Fruit fly (Drosophila melanogaster) whole organism, embryonic: ENCODE results near the gene Catsup.
A peak's percentile ranks its signal among the peaks of the same experiment; 100 is the strongest.

Experiments
- Ada2b ChIP-seq: fragments of 200-800 bp; sonication (Bioruptor generic); IDR thresholded peaks from 2 replicates; pipeline ENCODE4 v1.3.6; 2022; ENCODE audit warnings: missing biosample characterization, missing genetic modification characterization
- Aef1 ChIP-seq: fragments of 200-800 bp; sonication (Bioruptor generic); IDR thresholded peaks from 3 replicates; pipeline ENCODE4 v1.3.6; 2022; ENCODE audit warnings: missing biosample characterization, missing genetic modification characterization
- Atf-2 ChIP-seq: fragments of 200-800 bp; sonication (Bioruptor generic); optimal IDR thresholded peaks from 2 replicates; lab custom pipeline; 2016; ENCODE audit warnings: missing biosample characterization, missing genetic modification characterization
- Awh ChIP-seq: fragments of 200-800 bp; sonication (Bioruptor generic); IDR thresholded peaks from 2 replicates; pipeline ENCODE4, ENCODE4 v1.3.6; 2022; ENCODE audit warnings: missing biosample characterization, missing genetic modification characterization
- BtbVII ChIP-seq: fragments of 200-800 bp; sonication (Bioruptor generic); optimal IDR thresholded peaks from 3 replicates; lab custom pipeline; 2017; ENCODE audit warnings: missing biosample characterization, mild to moderate bottlenecking, missing genetic modification characterization
- CG10431 ChIP-seq: fragments of 200-800 bp; sonication (Bioruptor generic); optimal IDR thresholded peaks from 3 replicates; lab custom pipeline; 2018; ENCODE audit warnings: missing biosample characterization, mild to moderate bottlenecking, missing genetic modification characterization
- CG11247 ChIP-seq: fragments of 200-800 bp; sonication (Bioruptor generic); IDR thresholded peaks from 2 replicates; pipeline ENCODE4 v1.3.6; 2022; ENCODE audit warnings: missing biosample characterization, missing genetic modification characterization
- CG12219 ChIP-seq: fragments of 200-800 bp; sonication (Bioruptor generic); optimal IDR thresholded peaks from 3 replicates; lab custom pipeline; 2018; ENCODE audit warnings: missing biosample characterization, mild to moderate bottlenecking, missing genetic modification characterization
- CG12236 ChIP-seq: fragments of 200-800 bp; sonication (Bioruptor generic); optimal IDR thresholded peaks from 2 replicates; lab custom pipeline; 2016; ENCODE audit warnings: missing biosample characterization, missing genetic modification characterization
- CG14860 ChIP-seq: fragments of 200-800 bp; sonication (Bioruptor generic); IDR thresholded peaks from 3 replicates; pipeline ENCODE4 v1.3.6; 2022; ENCODE audit warnings: missing biosample characterization, missing genetic modification characterization; ENCODE audit not compliant: partially characterized antibody
- CG15269 ChIP-seq: fragments of 200-800 bp; sonication (Bioruptor generic); optimal IDR thresholded peaks from 2 replicates; lab custom pipeline; 2018; ENCODE audit warnings: missing biosample characterization, mild to moderate bottlenecking, missing genetic modification characterization, moderate library complexity
- CG1647 ChIP-seq: fragments of 200-800 bp; sonication (Bioruptor generic); optimal IDR thresholded peaks from 3 replicates; lab custom pipeline; 2016; ENCODE audit warnings: missing biosample characterization, missing genetic modification characterization
- CG17385 ChIP-seq: fragments of 200-800 bp; sonication (Bioruptor generic); optimal IDR thresholded peaks from 3 replicates; lab custom pipeline; 2018; ENCODE audit warnings: missing biosample characterization, mild to moderate bottlenecking, missing genetic modification characterization
- CG18011 ChIP-seq: fragments of 200-800 bp; sonication (Bioruptor generic); optimal IDR thresholded peaks from 2 replicates; lab custom pipeline; 2017; ENCODE audit warnings: missing biosample characterization, missing genetic modification characterization, mild to moderate bottlenecking, moderate library complexity, missing genotype
- CG2120 ChIP-seq: fragments of 200-800 bp; sonication (Bioruptor generic); optimal IDR thresholded peaks from 3 replicates; lab custom pipeline; 2016; ENCODE audit warnings: missing biosample characterization, missing genetic modification characterization
- CG2875 ChIP-seq: fragments of 200-800 bp; sonication (Bioruptor generic); optimal IDR thresholded peaks from 2 replicates; lab custom pipeline; 2017; ENCODE audit warnings: missing biosample characterization, mild to moderate bottlenecking, missing genetic modification characterization, missing genetic modification reagents
- CG30020 ChIP-seq: fragments of 200-800 bp; optimal IDR thresholded peaks from 2 replicates; lab custom pipeline; 2019; ENCODE audit warnings: missing biosample characterization, mild to moderate bottlenecking, missing genetic modification characterization, moderate library complexity
- CG30403 ChIP-seq: fragments of 200-800 bp; sonication (Bioruptor generic); optimal IDR thresholded peaks from 3 replicates; lab custom pipeline; 2016; ENCODE audit warnings: missing biosample characterization, missing genetic modification characterization
- CG3163 ChIP-seq: fragments of 200-800 bp; sonication (Bioruptor generic); optimal IDR thresholded peaks from 3 replicates; lab custom pipeline; 2016; ENCODE audit warnings: missing biosample characterization, missing genetic modification characterization
- CG32767 ChIP-seq: fragments of 200-800 bp; sonication (Bioruptor generic); IDR thresholded peaks from 2 replicates; pipeline ENCODE4 v1.3.6; 2022; ENCODE audit warnings: missing biosample characterization, missing genetic modification characterization
- CG32772 ChIP-seq: fragments of 200-800 bp; sonication (Bioruptor generic); IDR thresholded peaks from 2 replicates; pipeline ENCODE4 v1.3.6; 2022; ENCODE audit warnings: missing biosample characterization, missing genetic modification characterization
- CG33557 ChIP-seq: fragments of 200-800 bp; sonication (Bioruptor generic); optimal IDR thresholded peaks from 2 replicates; lab custom pipeline; 2019; ENCODE audit warnings: missing biosample characterization, mild to moderate bottlenecking, missing genetic modification characterization, moderate library complexity
- CG4282 ChIP-seq: fragments of 200-800 bp; sonication (Bioruptor generic); optimal IDR thresholded peaks from 2 replicates; lab custom pipeline; 2016; ENCODE audit warnings: missing biosample characterization, missing genetic modification characterization
- CG6175 ChIP-seq: fragments of 200-800 bp; sonication (Bioruptor generic); IDR thresholded peaks from 3 replicates; pipeline ENCODE4 v1.3.6; 2022; ENCODE audit warnings: missing biosample characterization, missing genetic modification characterization
- CG8359 ChIP-seq: fragments of 200-800 bp; sonication (Bioruptor generic); optimal IDR thresholded peaks from 2 replicates; lab custom pipeline; 2017; ENCODE audit warnings: missing biosample characterization, mild to moderate bottlenecking, missing genetic modification characterization, borderline replicate concordance
- Dp ChIP-seq: fragments of 200-800 bp; sonication (Bioruptor generic); optimal IDR thresholded peaks from 2 replicates; lab custom pipeline; 2018; ENCODE audit warnings: missing biosample characterization, mild to moderate bottlenecking, missing genetic modification characterization, moderate library complexity
- Drgx ChIP-seq: fragments of 200-800 bp; sonication (Bioruptor generic); IDR thresholded peaks from 2 replicates; pipeline ENCODE4 v1.3.6; 2022; ENCODE audit warnings: missing biosample characterization, missing genetic modification characterization
- Eip74EF ChIP-seq, 2 experiments: fragments of 200-800 bp in 1 of 2; fragments of >200 bp in 1 of 2; sonication (Bioruptor generic) in 1 of 2; optimal IDR thresholded peaks; 2 replicates each; lab custom pipeline; 2017 to 2019; ENCODE audit warnings: missing biosample characterization in 2 of 2, missing genetic modification characterization in 2 of 2, mild to moderate bottlenecking in 1 of 2, moderate library complexity in 1 of 2
- Fer2 ChIP-seq: fragments of 200-800 bp; sonication (Bioruptor generic); optimal IDR thresholded peaks from 2 replicates; lab custom pipeline; 2018; ENCODE audit warnings: missing biosample characterization, mild to moderate bottlenecking, missing genetic modification characterization, moderate library complexity
- HmgZ ChIP-seq: fragments of 200-800 bp; sonication (Bioruptor generic); optimal IDR thresholded peaks from 2 replicates; lab custom pipeline; 2018; ENCODE audit warnings: missing biosample characterization, mild to moderate bottlenecking, missing genetic modification characterization
- Hr39 ChIP-seq: fragments of >200 bp; optimal IDR thresholded peaks from 2 replicates; lab custom pipeline; 2017
- Hr51 ChIP-seq, 2 experiments: fragments of 200-800 bp; sonication (Bioruptor generic); optimal IDR thresholded peaks; 2 replicates in 1 of 2; 3 replicates in 1 of 2; lab custom pipeline; 2016 to 2018; ENCODE audit warnings: missing biosample characterization in 2 of 2, missing genetic modification characterization in 2 of 2, mild to moderate bottlenecking in 1 of 2, moderate library complexity in 1 of 2
- Mrtf ChIP-seq: fragments of 200-800 bp; sonication (Bioruptor generic); IDR thresholded peaks from 3 replicates; pipeline ENCODE4 v1.3.6; 2022; ENCODE audit warnings: missing biosample characterization, missing genetic modification characterization
- Sin3A ChIP-seq: fragments of >200 bp; optimal IDR thresholded peaks from 2 replicates; lab custom pipeline; 2018
- Sry-β ChIP-seq: fragments of 200-800 bp; sonication (Bioruptor generic); optimal IDR thresholded peaks from 2 replicates; lab custom pipeline; 2018; ENCODE audit warnings: missing biosample characterization, mild to moderate bottlenecking, missing genetic modification characterization, moderate library complexity
- Ssrp ChIP-seq: fragments of 200-800 bp; sonication (Bioruptor generic); optimal IDR thresholded peaks from 2 replicates; lab custom pipeline; 2018; ENCODE audit warnings: missing biosample characterization, mild to moderate bottlenecking, missing genetic modification characterization, moderate library complexity
- ara ChIP-seq: fragments of 200-800 bp; sonication (Bioruptor generic); IDR thresholded peaks from 2 replicates; pipeline ENCODE4 v1.3.6; 2022; ENCODE audit warnings: missing biosample characterization, missing genetic modification characterization
- fd102C ChIP-seq: fragments of 200-800 bp; sonication (Bioruptor generic); optimal IDR thresholded peaks from 2 replicates; lab custom pipeline; 2018; ENCODE audit warnings: missing biosample characterization, mild to moderate bottlenecking, missing genetic modification characterization, moderate library complexity
- fd64A ChIP-seq: fragments of 200-800 bp; sonication (Bioruptor generic); optimal IDR thresholded peaks from 3 replicates; lab custom pipeline; 2018; ENCODE audit warnings: missing biosample characterization, mild to moderate bottlenecking, missing genetic modification characterization
- jing ChIP-seq: fragments of 200-800 bp; sonication (Bioruptor generic); optimal IDR thresholded peaks from 2 replicates; lab custom pipeline; 2018; ENCODE audit warnings: missing biosample characterization, mild to moderate bottlenecking, missing genetic modification characterization
- jumu ChIP-seq: fragments of 200-800 bp; sonication (Bioruptor generic); optimal IDR thresholded peaks from 3 replicates; lab custom pipeline; 2016; ENCODE audit warnings: missing biosample characterization, missing genetic modification characterization
- lilli ChIP-seq: fragments of 200-800 bp; sonication (Bioruptor generic); optimal IDR thresholded peaks from 3 replicates; lab custom pipeline; 2016; ENCODE audit warnings: missing biosample characterization, missing genetic modification characterization
- lov ChIP-seq, 2 experiments: fragments of 200-800 bp in 1 of 2; fragments of >200 bp in 1 of 2; sonication (Bioruptor generic) in 1 of 2; IDR thresholded peaks in 1 of 2; optimal IDR thresholded peaks in 1 of 2; 2 replicates in 1 of 2; 3 replicates in 1 of 2; pipeline versions ENCODE4 v1.3.6 to Lab custom; 2017 to 2022; ENCODE audit warnings: missing biosample characterization in 1 of 2, missing genetic modification characterization in 1 of 2
- psq ChIP-seq: fragments of 200-800 bp; sonication (Bioruptor generic); optimal IDR thresholded peaks from 2 replicates; lab custom pipeline; 2017; ENCODE audit warnings: missing biosample characterization, missing genetic modification characterization
- pum ChIP-seq: fragments of 200-800 bp; sonication (Bioruptor generic); optimal IDR thresholded peaks from 2 replicates; lab custom pipeline; 2016; ENCODE audit warnings: missing biosample characterization, missing genetic modification characterization
- rib ChIP-seq: fragments of 200-800 bp; sonication (Bioruptor generic); IDR thresholded peaks from 2 replicates; pipeline ENCODE4 v1.3.6; 2022; ENCODE audit warnings: missing biosample characterization, missing genetic modification characterization
- sens ChIP-seq: fragments of 200-800 bp; sonication (Bioruptor generic); peaks from one replicate; lab custom pipeline; 2016; ENCODE audit warnings: missing biosample characterization, missing genetic modification characterization
- sima ChIP-seq: fragments of 200-800 bp; sonication (Bioruptor generic); optimal IDR thresholded peaks from 2 replicates; lab custom pipeline; 2016; ENCODE audit warnings: missing biosample characterization, missing genetic modification characterization
- stc ChIP-seq: fragments of 200-800 bp; sonication (Bioruptor generic); IDR thresholded peaks from 2 replicates; pipeline ENCODE4 v1.3.6; 2022; ENCODE audit warnings: missing biosample characterization, missing genetic modification characterization
- vvl ChIP-seq: fragments of 200-800 bp; sonication (Bioruptor generic); IDR thresholded peaks from 2 replicates; pipeline ENCODE4 v1.3.6; 2022; ENCODE audit warnings: missing biosample characterization, missing genetic modification characterization
- zf30C ChIP-seq: fragments of 200-800 bp; sonication (Bioruptor generic); optimal IDR thresholded peaks from 3 replicates; lab custom pipeline; 2018; ENCODE audit warnings: missing biosample characterization, mild to moderate bottlenecking, missing genetic modification characterization

Gene Catsup

DNA sequence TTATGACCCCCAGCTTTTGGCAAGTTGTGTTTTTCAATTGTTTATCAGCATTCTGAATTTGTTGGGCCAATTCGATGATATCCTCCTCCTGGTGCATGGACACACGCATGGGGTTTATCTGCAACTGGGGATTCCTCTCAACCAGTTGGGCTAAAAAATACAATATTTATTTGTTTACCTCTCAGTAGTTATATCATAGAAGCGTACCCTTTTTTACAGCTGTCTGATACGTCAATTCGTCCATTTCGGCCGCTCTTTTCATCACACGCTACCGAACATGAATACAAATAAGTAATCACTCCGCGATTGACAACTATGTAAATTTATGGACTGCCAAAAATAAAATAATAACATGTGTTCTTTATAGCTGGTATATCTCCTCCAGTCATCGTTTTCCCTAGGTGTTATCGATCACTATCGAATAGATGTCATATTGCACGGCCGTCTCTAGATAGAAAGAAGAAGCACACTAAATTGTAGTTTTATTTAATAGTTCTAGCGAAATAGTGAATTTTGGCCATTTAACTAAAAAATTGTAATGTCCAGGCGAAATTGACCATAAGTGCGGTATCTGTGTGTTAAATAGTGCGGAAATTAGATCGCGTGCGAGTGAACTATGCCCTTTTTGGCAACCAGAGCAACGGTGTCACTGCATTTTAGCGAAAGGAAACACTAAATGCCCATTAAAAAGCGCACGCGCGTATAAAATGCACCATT lies 7.3 kb upstream of the Catsup start, which contains the start of the genes mib2 and CG31800 (continued):
- TF ChIP-seq lov (optimal IDR thresholded peaks at IDR 0.05; lab: Kevin White, UChicago) (no peak), lov (GFP tag; IDR thresholded peaks at IDR 0.05; lab: Robert Waterston, UW) (no peak), CG12236 (GFP tag; lab: Kevin White, UChicago) (no peak), Ada2b (GFP tag; lab: Robert Waterston, UW) (no peak), CG4282 (GFP tag; lab: Kevin White, UChicago) (no peak), Awh (no peak), CG32772 (GFP tag; lab: Robert Waterston, UW) (no peak), Sin3A (peak; percentile 12), pum (GFP tag; lab: Kevin White, UChicago) (no peak), jumu (GFP tag; lab: Kevin White, UChicago) (no peak), fd64A (GFP tag; lab: Kevin White, UChicago) (no peak), CG30020 (tag; lab: Kevin White, UChicago) (peak; percentile 39), CG12219 (no peak), psq (GFP tag; lab: Kevin White, UChicago) (no peak), Drgx (GFP tag; lab: Robert Waterston, UW) (no peak), CG3163 (GFP tag; lab: Kevin White, UChicago) (no peak), CG30403 (no peak), CG2875 (no peak), CG32767 (GFP tag; lab: Robert Waterston, UW) (no peak), CG17385 (peak; percentile 95), jing (GFP tag; lab: Kevin White, UChicago) (no peak), CG18011 (GFP tag; lab: Kevin White, UChicago) (no peak), Mrtf (GFP tag; lab: Robert Waterston, UW) (no peak), Atf-2 (GFP tag; lab: Kevin White, UChicago) (no peak), CG33557 (GFP tag; lab: Kevin White, UChicago) (no peak), ara (GFP tag; lab: Robert Waterston, UW) (no peak), lilli (GFP tag; lab: Kevin White, UChicago) (peak; percentile 10), Hr39 (lab: Kevin White, UChicago) (no peak), sima (no peak), Dp (no peak), BtbVII (GFP tag; lab: Kevin White, UChicago) (no peak), CG15269 (no peak), Eip74EF (GFP tag; optimal IDR thresholded peaks at IDR 0.05; lab: Kevin White, UChicago) (no peak), sens (GFP tag; lab: Kevin White, UChicago) (peak; percentile 55), Sry-β (GFP tag; lab: Kevin White, UChicago) (no peak), Aef1 (GFP tag; lab: Robert Waterston, UW) (no peak), HmgZ (tag; lab: Kevin White, UChicago) (no peak), CG6175 (GFP tag; lab: Robert Waterston, UW) (no peak), Fer2 (tag; lab: Kevin White, UChicago) (no peak), Ssrp (no peak), CG2120 (GFP tag; lab: Kevin White, UChicago) (peak; percentile 42), fd102C (GFP tag; lab: Kevin White, UChicago) (no peak), CG14860 (GFP tag; lab: Robert Waterston, UW) (peak; percentile 76), CG8359 (GFP tag; lab: Kevin White, UChicago) (no peak), CG1647 (GFP tag; lab: Kevin White, UChicago) (no peak), CG11247 (GFP tag; lab: Robert Waterston, UW) (no peak), Hr51 (GFP tag; optimal IDR thresholded peaks at IDR 0.05; lab: Kevin White, UChicago) (no peak), rib (GFP tag; lab: Robert Waterston, UW) (no peak), CG10431 (GFP tag; lab: Kevin White, UChicago) (no peak), vvl (GFP tag; lab: Robert Waterston, UW) (peak; percentile 8; the same call in 1 of the 2 replicates), zf30C (no peak), stc (no peak)
